Fruit fly (Drosophila melanogaster) ovary, adult (tissue): ENCODE measurements around the gene Rubicon.

Experiments used
- CG17801 ChIP-seq: fragments of 200-800 bp; optimal IDR thresholded peaks from 2 replicates; lab custom pipeline; 2019; ENCODE audit warnings: missing biosample characterization, mild to moderate bottlenecking, missing genetic modification characterization, moderate library complexity; ENCODE audit not compliant: partially characterized antibody

The Rubicon gene

dm6 chrX:8663795-8664194 lies 13.1 kb upstream of the Rubicon start:
- TF ChIP-seq CG17801: no peak

dm6 chrX:8665576-8666297 lies 11.1 kb upstream of the Rubicon start:
- TF ChIP-seq CG17801: no peak

dm6 chrX:8667070-8667469 lies 9.8 kb upstream of the Rubicon start:
- no peak for TF ChIP-seq CG17801

- TF ChIP-seq CG17801: no peak
These were observed 9.2 kb upstream of the Rubicon start for dm6 chrX:8667709-8668108.

- no peak for TF ChIP-seq CG17801
These were observed 7.4 kb upstream of the Rubicon start for dm6 chrX:8669434-8669833.

dm6 chrX:8671348-8672298 lies 5.2 kb upstream of the Rubicon start:
- no peak for TF ChIP-seq CG17801

- TF ChIP-seq CG17801: no peak
These were observed 571 bp downstream of the Rubicon start for dm6 chrX:8677434-8677833.

- TF ChIP-seq CG17801: peak; percentile 97
These were observed 4.4 kb downstream of the Rubicon start, which contains the start of gene CAH3 for dm6 chrX:8681189-8681821. CAH3 (plus strand) TSS chrX:8681252.

- TF ChIP-seq CG17801: no peak
These were observed 5.2 kb downstream of the Rubicon start for dm6 chrX:8681822-8682632.

dm6 chrX:8685394-8685793 lies 8.5 kb downstream of the Rubicon start:
- no peak for TF ChIP-seq CG17801

dm6 chrX:8690003-8690402 lies 13.1 kb downstream of the Rubicon start, which contains the start of the genes Ppt1 and Ogg1:
Ppt1 (minus strand) TSS chrX:8690227.
Ogg1 (plus strand) TSS chrX:8690327.
- TF ChIP-seq CG17801: peak; percentile 70

dm6 chrX:8693520-8693919 lies 16.7 kb downstream of the Rubicon start, which contains the start of gene CG11294:
CG11294 (minus strand) TSS chrX:8693620.
- TF ChIP-seq CG17801: no peak

- no peak for TF ChIP-seq CG17801
These were observed 17.4 kb downstream of the Rubicon start for dm6 chrX:8694066-8694822.

dm6 chrX:8694823-8695492 lies 18.1 kb downstream of the Rubicon start:
- TF ChIP-seq CG17801: no peak
